Fruit fly (Drosophila melanogaster) whole organism: Measurements from ENCODE around the gene Rab3-GAP.

Source experiments
- CG8478 ChIP-seq: fragments of >200 bp; optimal IDR thresholded peaks from 2 replicates; lab custom pipeline; 2018; ENCODE audit warnings: inconsistent platforms
- Dll ChIP-seq: fragments of >200 bp; optimal IDR thresholded peaks from 2 replicates; lab custom pipeline; 2017
- EcR ChIP-seq, 2 experiments: fragments of >200 bp; optimal IDR thresholded peaks; 2 replicates each; lab custom pipeline; 2017; ENCODE audit warnings: missing biosample characterization in 2 of 2, missing genetic modification characterization in 2 of 2, missing genetic modification reagents in 2 of 2
- pan ChIP-seq: fragments of >200 bp; optimal IDR thresholded peaks from 2 replicates; lab custom pipeline; 2017
- psq ChIP-seq: fragments of >200 bp; optimal IDR thresholded peaks from 2 replicates; lab custom pipeline; 2017
- usp ChIP-seq: fragments of >200 bp; optimal IDR thresholded peaks from 2 replicates; lab custom pipeline; 2017; ENCODE audit warnings: missing biosample characterization, missing genetic modification characterization, mixed read lengths

Rab3-GAP gene

dm6 chr2L:12030552-12031131 lies 32.3 kb downstream of the Rab3-GAP start:
- TF ChIP-seq usp = no peak
- TF ChIP-seq psq (lab: Kevin White, UChicago) = no peak
- no peak for TF ChIP-seq EcR (GFP tag; optimal IDR thresholded peaks at IDR 0.05; lab: Kevin White, UChicago)
- TF ChIP-seq Dll (lab: Kevin White, UChicago) = no peak
- no peak for TF ChIP-seq pan (lab: Kevin White, UChicago)
- no peak for TF ChIP-seq CG8478 (lab: Kevin White, UChicago)

DNA sequence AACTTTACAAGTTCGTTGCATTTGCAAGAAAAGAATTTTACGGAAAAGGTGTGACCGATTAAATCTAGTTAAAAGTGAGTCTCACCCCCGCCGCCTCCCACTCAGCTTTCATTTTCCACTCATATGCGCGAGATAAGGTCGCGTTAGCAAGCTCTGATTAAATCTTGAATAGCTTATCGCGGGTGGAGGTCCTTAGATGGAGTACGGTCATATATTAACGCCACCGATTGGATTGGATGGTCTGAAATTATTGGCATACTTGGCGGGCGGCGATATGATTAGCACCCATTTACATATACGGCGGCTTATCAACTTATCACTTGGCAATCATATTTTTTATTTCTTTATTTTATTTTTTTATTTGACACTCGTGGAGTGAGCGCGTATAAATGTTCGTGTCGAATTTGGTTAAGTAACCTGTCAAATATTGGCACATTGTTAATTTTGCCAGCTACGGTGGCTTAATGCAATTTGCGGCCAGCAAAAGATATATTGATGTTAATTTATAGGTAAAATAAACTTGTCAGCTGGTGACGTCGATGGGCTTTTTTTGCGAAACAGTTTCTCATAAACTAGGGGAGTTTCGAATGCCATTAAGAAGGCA lies 33.3 kb downstream of the Rab3-GAP start:
- no peak for TF ChIP-seq Dll (lab: Kevin White, UChicago)
- no peak for TF ChIP-seq psq (lab: Kevin White, UChicago)
- TF ChIP-seq usp = no peak
- no peak for TF ChIP-seq pan (lab: Kevin White, UChicago)
- TF ChIP-seq CG8478 (lab: Kevin White, UChicago) = no peak
- no peak for TF ChIP-seq EcR (GFP tag; optimal IDR thresholded peaks at IDR 0.05; lab: Kevin White, UChicago)

dm6 chr2L:12028808-12029207 lies 34.2 kb downstream of the Rab3-GAP start:
- TF ChIP-seq psq (lab: Kevin White, UChicago) (no peak), usp (no peak), EcR (GFP tag; optimal IDR thresholded peaks at IDR 0.05; lab: Kevin White, UChicago) (no peak), Dll (lab: Kevin White, UChicago) (no peak), pan (lab: Kevin White, UChicago) (no peak), CG8478 (lab: Kevin White, UChicago) (no peak)

DNA sequence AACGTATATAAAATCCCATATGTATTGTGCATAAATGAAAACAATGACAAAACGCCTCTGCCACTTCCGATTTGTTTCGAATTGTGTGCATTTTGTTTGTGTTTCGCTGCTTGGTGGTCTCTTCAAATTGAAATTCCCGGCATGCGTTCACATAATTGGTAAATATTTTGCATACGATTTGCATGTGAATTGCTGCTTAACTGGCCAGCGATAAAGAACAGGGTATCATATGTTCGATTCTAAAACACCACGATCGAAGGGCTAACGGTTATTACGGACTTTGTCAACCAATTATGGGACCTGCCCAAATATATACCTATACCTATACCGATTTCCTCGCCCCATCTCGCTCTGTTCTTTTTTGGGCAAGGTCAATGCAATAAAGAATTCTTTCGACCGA lies 34.9 kb downstream of the Rab3-GAP start:
- TF ChIP-seq pan (lab: Kevin White, UChicago) (no peak), Dll (lab: Kevin White, UChicago) (no peak), psq (lab: Kevin White, UChicago) (no peak), CG8478 (lab: Kevin White, UChicago) (no peak), EcR (GFP tag; optimal IDR thresholded peaks at IDR 0.05; lab: Kevin White, UChicago) (no peak), usp (no peak)

DNA sequence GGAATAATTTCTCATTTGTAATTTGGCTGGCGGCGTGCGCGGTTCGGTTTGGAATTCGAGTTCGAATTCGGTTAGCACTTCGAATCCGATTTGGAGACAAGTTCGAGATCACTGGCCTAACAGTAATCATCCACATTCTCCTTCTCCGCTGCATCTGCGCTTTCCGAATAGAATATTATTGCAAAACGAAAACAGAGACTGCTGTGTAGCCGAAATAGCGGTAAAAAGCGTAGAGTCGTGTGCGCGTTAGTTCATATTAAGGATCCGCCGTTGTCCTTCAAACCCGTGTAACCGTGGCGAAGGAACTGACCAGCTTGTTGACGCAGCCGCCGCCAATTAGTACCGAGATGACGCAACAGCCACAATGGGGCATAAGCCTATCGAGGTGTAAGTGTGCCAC lies 35.5 kb downstream of the Rab3-GAP start, which contains the start of gene dmGlut:
TSS of gene dmGlut (plus strand) at position 4 of the 400 bp plus-strand sequence.
- TF ChIP-seq psq (lab: Kevin White, UChicago) (no peak), CG8478 (lab: Kevin White, UChicago) (no peak), EcR (GFP tag; optimal IDR thresholded peaks at IDR 0.05; lab: Kevin White, UChicago) (no peak), usp (no peak), Dll (lab: Kevin White, UChicago) (no peak)

DNA sequence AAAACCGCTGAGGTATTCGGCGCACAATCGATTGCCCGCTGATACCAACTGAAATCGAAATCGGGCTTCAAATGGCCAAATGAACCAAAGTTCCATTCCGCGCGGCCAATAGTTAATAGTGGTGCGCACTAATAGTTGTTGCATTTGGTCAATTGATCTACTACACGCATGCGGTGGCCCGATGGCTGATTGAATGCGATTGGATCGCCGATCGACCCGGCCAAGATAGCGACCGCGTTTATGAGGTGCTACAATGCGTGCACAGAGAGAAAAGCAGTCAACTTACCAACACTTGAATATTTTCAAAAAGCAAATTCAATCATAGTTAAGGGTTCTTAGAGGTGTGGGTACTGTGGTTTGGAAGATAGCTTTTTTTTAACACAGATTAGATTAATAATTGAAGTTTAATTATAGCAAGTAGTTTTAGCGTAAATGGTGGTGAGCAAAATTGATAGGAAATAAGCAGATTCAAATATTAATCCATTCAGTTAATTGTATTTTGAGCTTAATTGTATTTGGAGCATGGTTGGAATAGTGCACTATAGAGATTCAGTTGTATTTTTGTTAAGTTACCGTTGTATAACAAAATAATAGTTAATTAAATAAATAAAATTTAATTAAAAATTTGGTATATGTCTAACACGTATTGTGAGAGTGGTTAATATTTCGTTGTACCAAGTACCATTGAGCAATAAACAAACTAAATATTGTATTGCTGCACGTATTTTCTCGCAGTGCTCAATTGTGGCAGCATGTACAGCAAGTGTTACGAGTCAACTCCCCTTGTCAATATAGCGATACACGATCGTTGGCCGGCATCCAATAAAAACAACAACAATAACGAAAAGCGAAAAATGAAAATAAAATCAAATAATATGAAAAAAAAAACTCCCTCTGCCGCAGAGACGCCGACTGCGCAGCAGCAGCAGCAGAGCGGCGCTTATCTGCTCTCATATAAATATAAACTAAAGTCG lies 36.2 kb downstream of the Rab3-GAP start:
- TF ChIP-seq psq (lab: Kevin White, UChicago) = no peak
- TF ChIP-seq usp = no peak
- TF ChIP-seq pan (lab: Kevin White, UChicago) = no peak
- TF ChIP-seq Dll (lab: Kevin White, UChicago) = no peak
- TF ChIP-seq CG8478 (lab: Kevin White, UChicago) = no peak
- TF ChIP-seq EcR (GFP tag; optimal IDR thresholded peaks at IDR 0.05; lab: Kevin White, UChicago) = no peak

DNA sequence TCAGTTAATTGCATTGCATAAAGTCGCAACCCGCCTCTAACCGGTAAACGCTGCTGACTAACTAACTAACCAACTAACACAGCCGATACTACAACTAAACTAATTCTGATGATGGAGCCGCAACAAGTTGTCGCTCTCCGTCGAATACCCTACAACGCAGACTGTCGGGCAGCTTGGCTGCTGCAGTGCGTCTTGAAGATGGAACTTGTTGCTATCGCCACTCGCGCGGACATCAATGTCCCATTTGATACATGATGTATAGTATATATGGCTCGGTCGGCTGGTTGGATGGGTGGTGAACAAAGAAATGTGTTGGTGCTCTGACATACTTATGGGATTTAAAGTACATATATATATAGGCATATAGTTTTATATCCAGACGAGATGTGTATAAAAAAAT lies 37.5 kb downstream of the Rab3-GAP start:
- TF ChIP-seq pan (lab: Kevin White, UChicago) (no peak), CG8478 (lab: Kevin White, UChicago) (no peak), EcR (GFP tag; optimal IDR thresholded peaks at IDR 0.05; lab: Kevin White, UChicago) (no peak), Dll (lab: Kevin White, UChicago) (no peak), psq (lab: Kevin White, UChicago) (no peak), usp (no peak)

dm6 chr2L:12024104-12024503 lies 38.9 kb downstream of the Rab3-GAP start:
- no peak for TF ChIP-seq CG8478 (lab: Kevin White, UChicago)
- TF ChIP-seq Dll (lab: Kevin White, UChicago) = no peak
- TF ChIP-seq EcR (GFP tag; optimal IDR thresholded peaks at IDR 0.05; lab: Kevin White, UChicago) = no peak
- no peak for TF ChIP-seq pan (lab: Kevin White, UChicago)
- no peak for TF ChIP-seq psq (lab: Kevin White, UChicago)
- no peak for TF ChIP-seq usp

DNA sequence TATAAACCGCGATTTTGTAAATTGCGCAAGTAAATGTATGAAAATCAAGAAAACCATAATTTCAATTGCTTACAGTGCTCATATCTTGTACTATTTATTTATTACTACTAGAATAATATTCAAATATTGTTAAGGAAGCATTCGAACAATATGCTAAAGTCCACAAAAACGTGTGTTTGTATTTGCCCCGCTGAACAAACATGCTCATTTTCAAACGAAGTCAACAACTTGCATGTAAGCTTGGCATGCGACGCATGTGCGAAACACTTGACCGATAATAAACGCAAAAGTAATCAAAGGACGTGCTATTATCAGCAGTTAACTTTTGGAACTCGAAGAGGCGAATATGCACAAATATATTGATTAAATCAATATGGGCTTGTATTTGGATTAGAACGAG lies 41.8 kb downstream of the Rab3-GAP start:
- TF ChIP-seq psq (lab: Kevin White, UChicago) (no peak), usp (no peak), Dll (lab: Kevin White, UChicago) (no peak), CG8478 (lab: Kevin White, UChicago) (no peak), pan (lab: Kevin White, UChicago) (no peak), EcR (GFP tag; optimal IDR thresholded peaks at IDR 0.05; lab: Kevin White, UChicago) (no peak)

DNA sequence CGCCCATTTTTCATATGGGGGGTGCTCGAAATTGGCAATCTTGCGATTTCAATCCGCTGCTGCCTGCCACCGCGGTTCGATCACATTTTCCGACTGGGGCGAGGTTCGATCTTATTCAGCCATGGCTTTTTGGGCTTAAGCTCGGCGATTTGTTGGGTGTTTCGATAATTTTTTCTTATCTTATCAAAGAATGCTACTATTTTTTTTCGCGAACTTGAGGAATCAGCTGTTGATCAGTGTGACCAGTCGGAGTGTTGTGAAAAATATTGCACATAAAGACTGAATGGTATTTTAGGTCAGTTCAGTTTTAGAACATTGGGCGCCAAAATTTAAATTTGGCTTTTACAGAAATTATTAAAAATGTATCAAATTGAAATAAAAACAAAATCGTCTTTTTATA lies 42.2 kb downstream of the Rab3-GAP start, which contains the start of gene Wdr81:
TSS of gene Wdr81 (minus strand) at position 226 of the 400 bp plus-strand sequence.
- TF ChIP-seq CG8478 (lab: Kevin White, UChicago) = no peak
- no peak for TF ChIP-seq usp
- no peak for TF ChIP-seq pan (lab: Kevin White, UChicago)
- TF ChIP-seq psq (lab: Kevin White, UChicago) = no peak
- TF ChIP-seq EcR (GFP tag; optimal IDR thresholded peaks at IDR 0.05; lab: Kevin White, UChicago) = no peak
- no peak for TF ChIP-seq Dll (lab: Kevin White, UChicago)
